Worm (Caenorhabditis elegans) whole organism, L3 larva: ENCODE data around the gene R05F9.11.

Source experiments
- ceh-82 ChIP-seq: fragments of 150-350 bp; optimal IDR thresholded peaks from 2 replicates; lab custom pipeline; 2014; ENCODE audit warnings: missing biosample characterization, missing genetic modification characterization
- elt-1 ChIP-seq: fragments of 150-350 bp; optimal IDR thresholded peaks from 2 replicates; lab custom pipeline; 2014; ENCODE audit warnings: missing biosample characterization, missing genetic modification characterization
- elt-3 ChIP-seq, 3 experiments: fragments of 150-350 bp in 1 of 3; sonication (generic microtip) in 2 of 3; optimal IDR thresholded peaks; 2 replicates in 2 of 3; 4 replicates in 1 of 3; lab custom pipeline; 2014 to 2017; ENCODE audit warnings: missing biosample characterization in 3 of 3, missing genetic modification characterization in 3 of 3
- jun-1 ChIP-seq: fragments of 150-350 bp; optimal IDR thresholded peaks from 2 replicates; lab custom pipeline; 2014; ENCODE audit warnings: missing biosample characterization, missing genetic modification reagents, missing genetic modification characterization
- lin-39 ChIP-seq: fragments of 150-350 bp; optimal IDR thresholded peaks from 2 replicates; lab custom pipeline; 2018; ENCODE audit warnings: missing biosample characterization, missing genetic modification reagents, missing genetic modification characterization
- mdl-1 ChIP-seq: fragments of 150-350 bp; optimal IDR thresholded peaks from 2 replicates; lab custom pipeline; 2014; ENCODE audit warnings: missing biosample characterization, missing genetic modification characterization
- pqm-1 ChIP-seq: fragments of 150-350 bp; optimal IDR thresholded peaks from 2 replicates; lab custom pipeline; 2017; ENCODE audit warnings: missing biosample characterization, missing genetic modification characterization, inconsistent platforms
- unc-39 ChIP-seq: sonication (generic microtip); optimal IDR thresholded peaks from 4 replicates; lab custom pipeline; 2017; ENCODE audit warnings: missing biosample characterization, missing genetic modification characterization
- unc-62 ChIP-seq: fragments of 150-350 bp; sonication (generic microtip); optimal IDR thresholded peaks from 4 replicates; lab custom pipeline; 2014; ENCODE audit warnings: missing biosample characterization, missing genetic modification reagents, missing genetic modification characterization
- zag-1 ChIP-seq: fragments of 150-350 bp; optimal IDR thresholded peaks from 2 replicates; lab custom pipeline; 2014; ENCODE audit warnings: missing biosample characterization, missing genetic modification characterization

DNA sequence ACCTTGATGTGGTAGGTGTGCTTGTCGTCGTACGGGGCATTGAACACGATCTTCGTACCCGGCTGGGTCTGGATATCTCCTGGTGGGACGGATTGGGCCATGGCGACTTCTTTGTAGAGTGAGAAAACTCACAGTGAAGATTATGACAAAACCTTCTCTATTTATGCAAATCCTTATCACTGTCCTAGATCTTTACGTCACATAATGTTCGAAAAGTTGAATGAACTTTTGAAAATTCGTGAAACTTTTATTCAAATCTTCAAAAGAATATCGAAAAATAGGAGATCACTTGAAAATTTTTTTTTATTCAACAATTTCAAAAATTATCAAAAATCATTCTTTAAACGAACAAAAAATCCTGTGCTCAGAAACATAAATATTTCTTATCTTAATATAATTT, 21.4 kb downstream of the R05F9.11 start, which contains the start of gene msp-33:
- no peak for TF ChIP-seq unc-39
- TF ChIP-seq unc-62 (GFP tag; lab: Kevin White, UChicago): no peak
- no peak for TF ChIP-seq elt-3 (tag; optimal IDR thresholded peaks at IDR 0.05; lab: Kevin White, UChicago)
- TF ChIP-seq zag-1 (tag; lab: Kevin White, UChicago): no peak
- no peak for TF ChIP-seq mdl-1 (tag; lab: Kevin White, UChicago)
- TF ChIP-seq jun-1 (tag; lab: Kevin White, UChicago): no peak
- no peak for TF ChIP-seq elt-1 (tag; lab: Kevin White, UChicago)
- no peak for TF ChIP-seq lin-39
- no peak for TF ChIP-seq pqm-1 (tag; lab: Kevin White, UChicago)
- no peak for TF ChIP-seq ceh-82
